Fruit fly (Drosophila melanogaster): ENCODE measurements around the gene pcx.

- no peak for TF ChIP-seq HLH106 (tag; optimal IDR thresholded peaks at IDR 0.05)
- no peak for TF ChIP-seq psq (GFP tag; optimal IDR thresholded peaks at IDR 0.05)
- no peak for TF ChIP-seq sage (GFP tag; optimal IDR thresholded peaks at IDR 0.05)
- TF ChIP-seq Abd-B (GFP tag; optimal IDR thresholded peaks at IDR 0.05), result no peak
- no peak for TF ChIP-seq Rel (GFP tag; optimal IDR thresholded peaks at IDR 0.05)
- TF ChIP-seq Rel (tag; optimal IDR thresholded peaks at IDR 0.05), result no peak
- no peak for TF ChIP-seq Dfd (GFP tag; optimal IDR thresholded peaks at IDR 0.05)
- no peak for TF ChIP-seq dsf (GFP tag; optimal IDR thresholded peaks at IDR 0.05; ENCODE audit: borderline replicate concordance)
These were observed 1.6 kb upstream of the pcx start, which contains the start of gene CG14052 for dm6 chrX:2223454-2223853.

All from whole organism, wandering third instar larva.